Worm (Caenorhabditis elegans) whole organism, L1 larva: ENCODE measurements around the gene C33H5.2.

Experiments
- C34B4.2 ChIP-seq: sonication (generic microtip); optimal IDR thresholded peaks from 2 replicates; lab custom pipeline; 2017; ENCODE audit warnings: mild to moderate bottlenecking, missing genetic modification characterization, missing compliant biosample characterization
- ama-1 ChIP-seq: fragments of 150-350 bp; optimal IDR thresholded peaks from 2 replicates; lab custom pipeline; 2014
- dpl-1 ChIP-seq, 3 experiments: fragments of 150-350 bp in 2 of 3; sonication (generic microtip) in 1 of 3; optimal IDR thresholded peaks; 2 replicates each; lab custom pipeline; 2014 to 2017; ENCODE audit warnings: missing biosample characterization in 3 of 3, missing genetic modification characterization in 3 of 3, missing genetic modification reagents in 3 of 3
- egl-27 ChIP-seq, 2 experiments: fragments of 150-350 bp in 1 of 2; sonication (generic microtip); optimal IDR thresholded peaks; 3 replicates each; lab custom pipeline; 2017 to 2018; ENCODE audit warnings: missing biosample characterization in 2 of 2, missing genetic modification characterization in 2 of 2, missing genetic modification reagents in 2 of 2
- elt-3 ChIP-seq, 6 experiments: fragments of 150-350 bp in 1 of 6; sonication (generic microtip); optimal IDR thresholded peaks; 2 replicates each; lab custom pipeline; 2017 to 2018; ENCODE audit warnings: missing biosample characterization in 6 of 6, missing genetic modification characterization in 6 of 6, inconsistent platforms in 1 of 6
- fos-1 ChIP-seq: fragments of 150-350 bp; optimal IDR thresholded peaks from 2 replicates; lab custom pipeline; 2014; ENCODE audit warnings: missing biosample characterization, missing genetic modification characterization
- lin-13 ChIP-seq: fragments of 150-350 bp; optimal IDR thresholded peaks from 2 replicates; lab custom pipeline; 2014; ENCODE audit warnings: missing biosample characterization, missing genetic modification reagents, missing genetic modification characterization
- lsy-2 ChIP-seq, 2 experiments: fragments of 150-350 bp; optimal IDR thresholded peaks; 2 replicates each; lab custom pipeline; 2014; ENCODE audit warnings: missing biosample characterization in 2 of 2, missing genetic modification characterization in 2 of 2
- nhr-12 ChIP-seq: sonication (generic microtip); optimal IDR thresholded peaks from 2 replicates; lab custom pipeline; 2017; ENCODE audit warnings: missing biosample characterization, missing genetic modification characterization
- nhr-28 ChIP-seq: fragments of 150-350 bp; optimal IDR thresholded peaks from 2 replicates; lab custom pipeline; 2014; ENCODE audit warnings: missing biosample characterization, missing genetic modification characterization
- rnt-1 ChIP-seq: sonication (generic microtip); optimal IDR thresholded peaks from 2 replicates; lab custom pipeline; 2016; ENCODE audit warnings: mild to moderate bottlenecking, missing genetic modification characterization, moderate library complexity, missing compliant biosample characterization
- sptf-1 ChIP-seq: fragments of 150-350 bp; optimal IDR thresholded peaks from 2 replicates; lab custom pipeline; 2014; ENCODE audit warnings: missing biosample characterization, missing genetic modification characterization
- vab-15 ChIP-seq: sonication (generic microtip); optimal IDR thresholded peaks from 2 replicates; lab custom pipeline; 2017; ENCODE audit warnings: missing genotype, mild to moderate bottlenecking, missing genetic modification characterization, missing compliant biosample characterization
- ztf-11 ChIP-seq, 2 experiments: sonication (generic microtip); optimal IDR thresholded peaks; 2 replicates each; lab custom pipeline; 2016 to 2017; ENCODE audit warnings: missing genetic modification characterization in 2 of 2, missing biosample characterization in 1 of 2, missing compliant biosample characterization in 1 of 2

DNA sequence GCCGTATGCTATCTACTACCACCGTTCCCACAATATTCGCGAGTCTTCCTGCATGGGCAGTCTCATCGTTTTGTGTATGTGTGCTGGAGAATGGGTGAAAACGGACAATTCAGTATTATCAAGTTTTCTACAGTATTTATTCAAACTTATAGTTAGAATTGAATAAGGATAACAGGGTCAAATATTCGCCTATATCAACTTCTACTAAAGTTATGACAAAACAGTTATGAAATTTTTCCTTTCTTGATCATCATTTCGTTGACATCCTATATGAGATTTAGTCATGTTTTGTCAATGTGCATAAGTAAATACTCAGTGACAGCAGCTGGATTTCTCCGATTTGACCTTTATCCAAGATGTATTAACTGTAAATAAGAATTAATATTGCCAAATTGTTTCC lies 46.5 kb downstream of the C33H5.2 start:
- no peak for TF ChIP-seq ama-1 (lab: Kevin White, UChicago)
- TF ChIP-seq rnt-1 (tag; lab: Kevin White, UChicago) = no peak
- TF ChIP-seq nhr-12 (tag; lab: Kevin White, UChicago) = no peak
- no peak for TF ChIP-seq C34B4.2 (tag; lab: Kevin White, UChicago)
- TF ChIP-seq dpl-1 (GFP tag; optimal IDR thresholded peaks at IDR 0.05; lab: Kevin White, UChicago) = no peak
- no peak for TF ChIP-seq lin-13 (GFP tag; lab: Kevin White, UChicago)
- TF ChIP-seq ztf-11 (tag; optimal IDR thresholded peaks at IDR 0.05; lab: Kevin White, UChicago) = no peak
- no peak for TF ChIP-seq elt-3 (tag; optimal IDR thresholded peaks at IDR 0.05; lab: Kevin White, UChicago)
- no peak for TF ChIP-seq egl-27 (tag; optimal IDR thresholded peaks at IDR 0.05; lab: Kevin White, UChicago)
- TF ChIP-seq lsy-2 (tag; optimal IDR thresholded peaks at IDR 0.05; lab: Kevin White, UChicago) = no peak
- TF ChIP-seq sptf-1 (tag; lab: Kevin White, UChicago) = no peak
- TF ChIP-seq nhr-28 (tag; lab: Kevin White, UChicago) = no peak
- TF ChIP-seq vab-15 (tag; lab: Kevin White, UChicago) = no peak
- no peak for TF ChIP-seq fos-1 (tag; lab: Kevin White, UChicago)
